Fruit fly (Drosophila melanogaster) whole organism, embryonic: Measurements from ENCODE around the gene lap.
A peak's percentile ranks its signal among the peaks of the same experiment; 100 is the strongest.

Source experiments
- B-H2 ChIP-seq: fragments of 200-800 bp; sonication (Bioruptor generic); optimal IDR thresholded peaks from 2 replicates; lab custom pipeline; 2018; ENCODE audit warnings: missing biosample characterization, mild to moderate bottlenecking, missing genetic modification characterization
- Bgb ChIP-seq: fragments of 200-800 bp; sonication (Bioruptor generic); IDR thresholded peaks from 2 replicates; pipeline ENCODE4 v1.3.6; 2022; ENCODE audit warnings: missing biosample characterization, missing genetic modification characterization; ENCODE audit not compliant: partially characterized antibody
- CG11247 ChIP-seq: fragments of 200-800 bp; sonication (Bioruptor generic); IDR thresholded peaks from 2 replicates; pipeline ENCODE4 v1.3.6; 2022; ENCODE audit warnings: missing biosample characterization, missing genetic modification characterization
- CG12155 ChIP-seq: fragments of 200-800 bp; sonication (Bioruptor generic); optimal IDR thresholded peaks from 3 replicates; lab custom pipeline; 2016; ENCODE audit warnings: missing biosample characterization, missing genetic modification characterization
- CG12219 ChIP-seq: fragments of 200-800 bp; sonication (Bioruptor generic); optimal IDR thresholded peaks from 3 replicates; lab custom pipeline; 2018; ENCODE audit warnings: missing biosample characterization, mild to moderate bottlenecking, missing genetic modification characterization
- CG14014 ChIP-seq: fragments of 200-800 bp; sonication (Bioruptor generic); IDR thresholded peaks from 2 replicates; pipeline ENCODE4 v1.3.6; 2022; ENCODE audit warnings: missing biosample characterization, missing genetic modification characterization
- CG14667 ChIP-seq: fragments of 200-800 bp; sonication (Bioruptor generic); IDR thresholded peaks from 2 replicates; pipeline ENCODE4 v1.3.6; 2022; ENCODE audit warnings: missing biosample characterization, missing genetic modification characterization
- CG1603 ChIP-seq: fragments of 200-800 bp; sonication (Bioruptor generic); optimal IDR thresholded peaks from 2 replicates; lab custom pipeline; 2019; ENCODE audit warnings: missing biosample characterization, mild to moderate bottlenecking, missing genetic modification characterization, moderate library complexity
- CG17568 ChIP-seq: fragments of 200-800 bp; sonication (Bioruptor generic); optimal IDR thresholded peaks from 2 replicates; lab custom pipeline; 2018; ENCODE audit warnings: missing biosample characterization, mild to moderate bottlenecking, missing genetic modification characterization, moderate library complexity
- CG2875 ChIP-seq: fragments of 200-800 bp; sonication (Bioruptor generic); optimal IDR thresholded peaks from 2 replicates; lab custom pipeline; 2017; ENCODE audit warnings: missing biosample characterization, mild to moderate bottlenecking, missing genetic modification characterization, missing genetic modification reagents
- CG32767 ChIP-seq: fragments of 200-800 bp; sonication (Bioruptor generic); IDR thresholded peaks from 2 replicates; pipeline ENCODE4 v1.3.6; 2022; ENCODE audit warnings: missing biosample characterization, missing genetic modification characterization
- CG3847 ChIP-seq: fragments of 200-800 bp; sonication (Bioruptor generic); IDR thresholded peaks from 2 replicates; pipeline ENCODE4 v1.3.6; 2022; ENCODE audit warnings: missing biosample characterization, missing genetic modification characterization
- CG5953 ChIP-seq: fragments of 200-800 bp; sonication (Bioruptor generic); IDR thresholded peaks from 2 replicates; pipeline ENCODE4 v1.3.6; 2022; ENCODE audit warnings: missing biosample characterization, missing genetic modification characterization
- CG6175 ChIP-seq: fragments of 200-800 bp; sonication (Bioruptor generic); IDR thresholded peaks from 3 replicates; pipeline ENCODE4 v1.3.6; 2022; ENCODE audit warnings: missing biosample characterization, missing genetic modification characterization
- CG6689 ChIP-seq: fragments of 200-800 bp; sonication (Bioruptor generic); IDR thresholded peaks from 2 replicates; pipeline ENCODE4 v1.3.6; 2022; ENCODE audit warnings: missing biosample characterization, missing genetic modification characterization
- CG6813 ChIP-seq: fragments of 200-800 bp; sonication (Bioruptor generic); optimal IDR thresholded peaks from 2 replicates; lab custom pipeline; 2017; ENCODE audit warnings: missing biosample characterization, missing genetic modification characterization, mild to moderate bottlenecking, moderate library complexity, missing genetic modification reagents
- CG7928 ChIP-seq: fragments of 200-800 bp; sonication (Bioruptor generic); optimal IDR thresholded peaks from 2 replicates; lab custom pipeline; 2017; ENCODE audit warnings: missing biosample characterization, mild to moderate bottlenecking, missing genetic modification characterization
- CG8765 ChIP-seq: fragments of 200-800 bp; sonication (Bioruptor generic); IDR thresholded peaks from 2 replicates; pipeline ENCODE4 v1.3.6; 2022; ENCODE audit warnings: missing biosample characterization, missing genetic modification characterization
- Dbx ChIP-seq: fragments of 200-800 bp; sonication (Bioruptor generic); IDR thresholded peaks from 3 replicates; pipeline ENCODE4 v1.3.6; 2022; ENCODE audit warnings: missing biosample characterization, missing genetic modification characterization
- Doc2 ChIP-seq: fragments of 200-800 bp; sonication (Bioruptor generic); IDR thresholded peaks from 2 replicates; pipeline ENCODE4 v1.3.6; 2022; ENCODE audit warnings: missing biosample characterization, missing genetic modification characterization
- Elba2 ChIP-seq: fragments of 200-800 bp; sonication (Bioruptor generic); optimal IDR thresholded peaks from 3 replicates; lab custom pipeline; 2016; ENCODE audit warnings: missing biosample characterization, missing genetic modification characterization
- HmgD ChIP-seq: fragments of 200-800 bp; sonication (Bioruptor generic); optimal IDR thresholded peaks from 3 replicates; lab custom pipeline; 2016; ENCODE audit warnings: missing biosample characterization, missing genetic modification characterization
- Lim3 ChIP-seq: fragments of 200-800 bp; sonication (Bioruptor generic); IDR thresholded peaks from 2 replicates; pipeline ENCODE4 v1.3.6; 2022; ENCODE audit warnings: missing biosample characterization, missing genetic modification characterization
- Nf-YC ChIP-seq: fragments of 200-800 bp; optimal IDR thresholded peaks from 3 replicates; lab custom pipeline; 2019; ENCODE audit warnings: missing biosample characterization, mild to moderate bottlenecking, missing genetic modification characterization, moderate library complexity
- Oaz ChIP-seq: fragments of 200-800 bp; sonication (Bioruptor generic); IDR thresholded peaks from 2 replicates; pipeline ENCODE4 v1.3.6; 2022; ENCODE audit warnings: missing biosample characterization, missing genetic modification characterization
- Sox100B ChIP-seq: fragments of 200-800 bp; sonication (Bioruptor generic); optimal IDR thresholded peaks from 3 replicates; lab custom pipeline; 2018; ENCODE audit warnings: missing biosample characterization, mild to moderate bottlenecking, missing genetic modification characterization
- Taf1 ChIP-seq: fragments of 200-800 bp; sonication (Bioruptor generic); IDR thresholded peaks from 2 replicates; pipeline ENCODE4 v1.3.6; 2022; ENCODE audit warnings: missing biosample characterization, missing genetic modification characterization
- bbx ChIP-seq: fragments of 200-800 bp; sonication (Bioruptor generic); IDR thresholded peaks from 2 replicates; pipeline ENCODE4 v1.3.6; 2022; ENCODE audit warnings: missing biosample characterization, missing genetic modification characterization; ENCODE audit not compliant: partially characterized antibody
- bcd ChIP-seq: fragments of 200-800 bp; sonication (Bioruptor generic); optimal IDR thresholded peaks from 2 replicates; lab custom pipeline; 2017; ENCODE audit warnings: missing biosample characterization, mild to moderate bottlenecking, missing genetic modification characterization
- croc ChIP-seq: fragments of 200-800 bp; sonication (Bioruptor generic); conservative IDR thresholded peaks from 3 replicates; pipeline ENCODE4 v1.3.6; 2022; ENCODE audit warnings: missing biosample characterization, missing genetic modification characterization
- crol ChIP-seq: fragments of 200-800 bp; sonication (Bioruptor generic); IDR thresholded peaks from 2 replicates; pipeline ENCODE4 v1.3.6; 2022; ENCODE audit warnings: missing biosample characterization, missing genetic modification characterization
- crp ChIP-seq, 2 experiments: fragments of 200-800 bp; sonication (Bioruptor generic); optimal IDR thresholded peaks; 2 replicates in 1 of 2; 3 replicates in 1 of 2; lab custom pipeline; 2017; ENCODE audit warnings: missing biosample characterization in 2 of 2, missing genetic modification characterization in 2 of 2, mild to moderate bottlenecking in 1 of 2, moderate library complexity in 1 of 2
- fd3F ChIP-seq: fragments of 200-800 bp; sonication (Bioruptor generic); optimal IDR thresholded peaks from 2 replicates; lab custom pipeline; 2018; ENCODE audit warnings: missing biosample characterization, mild to moderate bottlenecking, missing genetic modification characterization, moderate library complexity
- fd64A ChIP-seq: fragments of 200-800 bp; sonication (Bioruptor generic); optimal IDR thresholded peaks from 3 replicates; lab custom pipeline; 2018; ENCODE audit warnings: missing biosample characterization, mild to moderate bottlenecking, missing genetic modification characterization
- fd96Cb ChIP-seq: fragments of 200-800 bp; sonication (Bioruptor generic); optimal IDR thresholded peaks from 2 replicates; lab custom pipeline; 2018; ENCODE audit warnings: missing biosample characterization, mild to moderate bottlenecking, missing genetic modification characterization, moderate library complexity
- grn ChIP-seq: fragments of 200-800 bp; sonication (Bioruptor generic); optimal IDR thresholded peaks from 3 replicates; lab custom pipeline; 2017; ENCODE audit warnings: missing biosample characterization, missing genetic modification characterization
- hth ChIP-seq: fragments of >200 bp; optimal IDR thresholded peaks from 2 replicates; lab custom pipeline; 2017; ENCODE audit warnings: inconsistent platforms
- insv ChIP-seq, 2 experiments: fragments of 200-800 bp; sonication (Bioruptor generic); optimal IDR thresholded peaks; 3 replicates each; lab custom pipeline; 2016 to 2018; ENCODE audit warnings: missing biosample characterization in 2 of 2, missing genetic modification characterization in 2 of 2
- maf-S ChIP-seq: fragments of 200-800 bp; sonication (Bioruptor generic); optimal IDR thresholded peaks from 2 replicates; lab custom pipeline; 2016; ENCODE audit warnings: missing biosample characterization, missing genetic modification characterization
- mld ChIP-seq: fragments of 200-800 bp; sonication (Bioruptor generic); IDR thresholded peaks from 3 replicates; pipeline ENCODE4 v1.3.6; 2022; ENCODE audit warnings: missing biosample characterization, missing genetic modification characterization; ENCODE audit not compliant: partially characterized antibody
- nerfin-1 ChIP-seq: fragments of 200-800 bp; sonication (Bioruptor generic); optimal IDR thresholded peaks from 3 replicates; lab custom pipeline; 2019; ENCODE audit warnings: missing biosample characterization, mild to moderate bottlenecking, missing genetic modification characterization, moderate library complexity
- onecut ChIP-seq: fragments of 200-800 bp; sonication (Bioruptor generic); IDR thresholded peaks from 2 replicates; pipeline ENCODE4 v1.3.6; 2022; ENCODE audit warnings: missing biosample characterization, missing genetic modification characterization
- pnt ChIP-seq: fragments of 200-800 bp; sonication (Bioruptor generic); optimal IDR thresholded peaks from 3 replicates; lab custom pipeline; 2016; ENCODE audit warnings: missing biosample characterization, missing genetic modification characterization
- ranshi ChIP-seq: fragments of 200-800 bp; sonication (Bioruptor generic); IDR thresholded peaks from 2 replicates; pipeline ENCODE4 v1.3.6; 2022; ENCODE audit warnings: missing biosample characterization, missing genetic modification characterization
- sqz ChIP-seq: fragments of 200-800 bp; sonication (Bioruptor generic); optimal IDR thresholded peaks from 3 replicates; lab custom pipeline; 2018; ENCODE audit warnings: missing biosample characterization, mild to moderate bottlenecking, missing genetic modification characterization
- ssp ChIP-seq: fragments of 200-800 bp; sonication (Bioruptor generic); IDR thresholded peaks from 2 replicates; pipeline ENCODE4 v1.3.6; 2022; ENCODE audit warnings: missing biosample characterization, missing genetic modification characterization
- tin ChIP-seq: fragments of 200-800 bp; sonication (Bioruptor generic); optimal IDR thresholded peaks from 3 replicates; lab custom pipeline; 2016; ENCODE audit warnings: missing biosample characterization, missing genetic modification characterization
- trh ChIP-seq: fragments of 200-800 bp; sonication (Bioruptor generic); optimal IDR thresholded peaks from 2 replicates; lab custom pipeline; 2016; ENCODE audit warnings: missing biosample characterization, missing genetic modification characterization
- unpg ChIP-seq: fragments of 200-800 bp; sonication (Bioruptor generic); optimal IDR thresholded peaks from 3 replicates; lab custom pipeline; 2018; ENCODE audit warnings: missing biosample characterization, mild to moderate bottlenecking, missing genetic modification characterization, moderate library complexity
- yki ChIP-seq: fragments of >200 bp; optimal IDR thresholded peaks from 3 replicates; lab custom pipeline; 2018
- z ChIP-seq: fragments of 200-800 bp; sonication (Bioruptor generic); IDR thresholded peaks from 3 replicates; pipeline ENCODE4 v1.3.6; 2022; ENCODE audit warnings: missing biosample characterization, missing genetic modification characterization
- zfh1 ChIP-seq: fragments of 200-800 bp; sonication (Bioruptor generic); IDR thresholded peaks from 3 replicates; pipeline ENCODE4 v1.3.6; 2022; ENCODE audit warnings: missing biosample characterization, missing genetic modification characterization

The lap gene

DNA sequence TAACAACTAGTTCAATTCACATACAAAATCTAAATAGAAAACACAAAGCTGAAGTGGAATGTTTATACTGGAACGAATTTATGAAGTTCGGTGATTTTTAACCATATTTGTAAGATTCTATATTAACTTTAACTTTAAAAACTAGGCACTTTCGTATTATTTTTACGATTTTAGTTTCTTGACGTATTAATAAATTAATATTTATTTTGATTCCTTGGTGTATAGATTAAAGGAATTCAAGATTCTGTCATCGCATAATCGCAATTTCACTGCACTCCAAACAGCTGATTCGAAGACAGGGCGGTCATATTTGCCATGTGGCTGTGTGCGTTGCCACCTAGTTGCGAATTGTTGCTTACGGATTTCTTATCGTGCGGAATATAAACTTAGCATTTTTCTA, 62.7 kb downstream of the lap start, which contains the start of the genes CG1227 and Dtwd2 (continued):
- TF ChIP-seq onecut (GFP tag; lab: Robert Waterston, UW) (peak; percentile 84; the same call in 1 of the 2 replicates), nerfin-1 (peak; percentile 94), Taf1 (GFP tag; lab: Robert Waterston, UW) (peak; percentile 83), CG32767 (GFP tag; lab: Robert Waterston, UW) (peak; percentile 92), trh (GFP tag; lab: Kevin White, UChicago) (peak; percentile 47), HmgD (GFP tag; lab: Kevin White, UChicago) (no peak), Doc2 (GFP tag; lab: Robert Waterston, UW) (no peak), unpg (GFP tag; lab: Kevin White, UChicago) (peak; percentile 98), tin (GFP tag; lab: Kevin White, UChicago) (peak; percentile 77), bcd (GFP tag; lab: Kevin White, UChicago) (peak; percentile 85), z (GFP tag; lab: Robert Waterston, UW) (no peak), hth (no peak), pnt (GFP tag; lab: Kevin White, UChicago) (peak; percentile 14), bbx (GFP tag; lab: Robert Waterston, UW) (0 out of 2 replicates have a peak, but pooled peaks have one; percentile 27), CG12155 (GFP tag; lab: Kevin White, UChicago) (no peak), CG3847 (peak; percentile 91), CG6689 (GFP tag; lab: Robert Waterston, UW) (peak; percentile 92), croc (peak; percentile 63; the same call in 2 of the 3 replicates), CG5953 (GFP tag; lab: Robert Waterston, UW) (peak; percentile 78), CG6813 (peak; percentile 81), Sox100B (GFP tag; lab: Kevin White, UChicago) (no peak), maf-S (GFP tag; lab: Kevin White, UChicago) (peak; percentile 51), Elba2 (GFP tag; lab: Kevin White, UChicago) (peak; percentile 29), crp (GFP tag; optimal IDR thresholded peaks at IDR 0.05; lab: Kevin White, UChicago) (peak; percentile 85 to 96), CG11247 (peak; percentile 89), mld (no peak), insv (GFP tag; optimal IDR thresholded peaks at IDR 0.05; lab: Kevin White, UChicago) (peak in 1 of 2 experiments; percentile 56), Dbx (GFP tag; lab: Robert Waterston, UW) (peak; percentile 92), Bgb (GFP tag; lab: Robert Waterston, UW) (no peak), CG2875 (GFP tag; lab: Kevin White, UChicago) (no peak), CG12219 (GFP tag; lab: Kevin White, UChicago) (peak; percentile 87), Lim3 (GFP tag; lab: Robert Waterston, UW) (no peak), ranshi (GFP tag; lab: Robert Waterston, UW) (peak; percentile 87), crol (no peak), B-H2 (GFP tag; lab: Kevin White, UChicago) (peak; percentile 92), CG14667 (GFP tag; lab: Robert Waterston, UW) (peak; percentile 79), Nf-YC (no peak), fd3F (GFP tag; lab: Kevin White, UChicago) (peak; percentile 93), fd96Cb (tag; lab: Kevin White, UChicago) (peak; percentile 84), CG1603 (peak; percentile 64), yki (lab: Kevin White, UChicago) (no peak), sqz (no peak), CG7928 (GFP tag; lab: Kevin White, UChicago) (peak; percentile 65), CG17568 (GFP tag; lab: Kevin White, UChicago) (no peak), CG6175 (no peak; the same call in 2 of the 3 replicates), CG14014 (GFP tag; lab: Robert Waterston, UW) (peak; percentile 94), ssp (GFP tag; lab: Robert Waterston, UW) (peak; percentile 57), grn (peak; percentile 38), fd64A (peak; percentile 41), Oaz (peak; percentile 89), CG8765 (GFP tag; lab: Robert Waterston, UW) (peak; percentile 73; the same call in 1 of the 2 replicates), zfh1 (GFP tag; lab: Robert Waterston, UW) (peak; percentile 90)
